Worm (Caenorhabditis elegans) whole organism, L4 larva: Measurements from ENCODE around the gene gegf-1.

Source experiments
- D1046.2 ChIP-seq: fragments of 200-800 bp; sonication (Bioruptor generic); IDR thresholded peaks from 2 replicates; pipeline ENCODE4 v1.3.6; 2022; ENCODE audit warnings: missing genetic modification characterization, missing compliant biosample characterization
- F49E8.2 ChIP-seq: sonication (generic microtip); optimal IDR thresholded peaks from 2 replicates; lab custom pipeline; 2016; ENCODE audit warnings: missing compliant biosample characterization, mild to moderate bottlenecking, missing genetic modification characterization, borderline replicate concordance
- T26A8.4 ChIP-seq: fragments of 200-800 bp; sonication (Bioruptor generic); IDR thresholded peaks from 2 replicates; pipeline ENCODE4 v1.3.6; 2022; ENCODE audit warnings: missing genetic modification characterization, missing compliant biosample characterization
- Y105C5A.15 ChIP-seq: fragments of 200-800 bp; sonication (Bioruptor generic); IDR thresholded peaks from 2 replicates; pipeline ENCODE4 v1.3.6; 2022; ENCODE audit warnings: missing genetic modification characterization, missing compliant biosample characterization
- ZK546.5 ChIP-seq, 2 experiments: sonication (generic microtip); optimal IDR thresholded peaks; 2 replicates each; lab custom pipeline; 2017; ENCODE audit warnings: missing biosample characterization in 2 of 2, missing genetic modification characterization in 2 of 2
- aha-1 ChIP-seq: fragments of 150-350 bp; peaks from one replicate; lab custom pipeline; 2014; ENCODE audit warnings: missing biosample characterization, missing genetic modification characterization
- aly-2 ChIP-seq: sonication (generic microtip); optimal IDR thresholded peaks from 2 replicates; lab custom pipeline; 2018; ENCODE audit warnings: missing biosample characterization, missing genetic modification characterization
- ama-1 ChIP-seq: fragments of 150-350 bp; optimal IDR thresholded peaks from 2 replicates; lab custom pipeline; 2014; ENCODE audit warnings: inconsistent platforms, mixed read lengths
- attf-4 ChIP-seq: sonication (generic microtip); optimal IDR thresholded peaks from 3 replicates; lab custom pipeline; 2017; ENCODE audit warnings: missing biosample characterization, missing genetic modification characterization
- ceh-28 ChIP-seq: fragments of 150-350 bp; optimal IDR thresholded peaks from 2 replicates; lab custom pipeline; 2014; ENCODE audit warnings: missing biosample characterization, missing genetic modification reagents, missing genetic modification characterization
- ces-1 ChIP-seq: fragments of 150-350 bp; sonication (generic microtip); optimal IDR thresholded peaks from 4 replicates; lab custom pipeline; 2014; ENCODE audit warnings: missing biosample characterization, missing genetic modification reagents, missing genetic modification characterization
- dmd-6 ChIP-seq: fragments of 200-800 bp; sonication (Bioruptor generic); IDR thresholded peaks from 2 replicates; pipeline ENCODE4 v1.3.6; 2022; ENCODE audit warnings: missing genetic modification reagents, missing genetic modification characterization, missing compliant biosample characterization
- dpl-1 ChIP-seq: fragments of 150-350 bp; optimal IDR thresholded peaks from 2 replicates; lab custom pipeline; 2014; ENCODE audit warnings: missing biosample characterization, missing genetic modification reagents, missing genetic modification characterization
- duxl-1 ChIP-seq: sonication (generic microtip); optimal IDR thresholded peaks from 2 replicates; lab custom pipeline; 2016; ENCODE audit warnings: mild to moderate bottlenecking, missing genetic modification characterization, moderate library complexity, missing compliant biosample characterization; ENCODE audit not compliant: poor library complexity
- fkh-10 ChIP-seq: fragments of 150-350 bp; optimal IDR thresholded peaks from 2 replicates; lab custom pipeline; 2014; ENCODE audit warnings: missing biosample characterization, missing genetic modification reagents, missing genetic modification characterization
- fos-1 ChIP-seq: fragments of 150-350 bp; optimal IDR thresholded peaks from 2 replicates; lab custom pipeline; 2014; ENCODE audit warnings: missing biosample characterization, missing genetic modification characterization
- lim-7 ChIP-seq: fragments of 200-800 bp; sonication (Bioruptor generic); IDR thresholded peaks from 2 replicates; pipeline ENCODE4 v1.3.6; 2022; ENCODE audit warnings: missing genetic modification characterization, missing compliant biosample characterization
- lin-1 ChIP-seq: fragments of 200-800 bp; sonication (Bioruptor generic); IDR thresholded peaks from 2 replicates; pipeline ENCODE4 v1.3.6; 2022; ENCODE audit warnings: missing genetic modification reagents, missing genetic modification characterization, missing compliant biosample characterization
- madf-9 ChIP-seq: fragments of 200-800 bp; sonication (Bioruptor generic); conservative IDR thresholded peaks from 2 replicates; pipeline ENCODE4 v1.3.6; 2022; ENCODE audit warnings: missing genetic modification reagents, missing genetic modification characterization, missing compliant biosample characterization
- mdl-1 ChIP-seq, 2 experiments: fragments of 150-350 bp in 1 of 2; sonication (generic microtip) in 1 of 2; optimal IDR thresholded peaks; 2 replicates each; lab custom pipeline; 2014 to 2017; ENCODE audit warnings: missing biosample characterization in 2 of 2, missing genetic modification characterization in 2 of 2
- mxl-2 ChIP-seq: fragments of 200-800 bp; sonication (Bioruptor generic); conservative IDR thresholded peaks from 2 replicates; pipeline ENCODE4 v1.3.6; 2022; ENCODE audit warnings: missing genetic modification reagents, missing genetic modification characterization, missing compliant biosample characterization
- mxl-3 ChIP-seq: fragments of 200-800 bp; sonication (Bioruptor generic); optimal IDR thresholded peaks from 2 replicates; lab custom pipeline; 2018; ENCODE audit warnings: mild to moderate bottlenecking, missing genetic modification characterization, missing compliant biosample characterization
- nhr-102 ChIP-seq: sonication (generic microtip); optimal IDR thresholded peaks from 2 replicates; lab custom pipeline; 2016; ENCODE audit warnings: mild to moderate bottlenecking, missing genetic modification characterization, moderate library complexity, missing compliant biosample characterization
- nhr-237 ChIP-seq: sonication (generic microtip); optimal IDR thresholded peaks from 2 replicates; lab custom pipeline; 2017; ENCODE audit warnings: missing biosample characterization, missing genetic modification characterization
- nhr-25 ChIP-seq: sonication (generic microtip); optimal IDR thresholded peaks from 2 replicates; lab custom pipeline; 2017; ENCODE audit warnings: missing genetic modification characterization, mild to moderate bottlenecking, missing compliant biosample characterization, antibody characterized with exemption, moderate library complexity, borderline replicate concordance; ENCODE audit not compliant: insufficient read depth
- nhr-42 ChIP-seq: fragments of 200-800 bp; sonication (Bioruptor generic); IDR thresholded peaks from 2 replicates; pipeline ENCODE4 v1.3.6; 2022; ENCODE audit warnings: missing genetic modification characterization, missing compliant biosample characterization
- nhr-77 ChIP-seq: fragments of 150-350 bp; optimal IDR thresholded peaks from 2 replicates; lab custom pipeline; 2014; ENCODE audit warnings: missing biosample characterization, missing genetic modification characterization
- pqm-1 ChIP-seq: sonication (generic microtip); optimal IDR thresholded peaks from 2 replicates; lab custom pipeline; 2017; ENCODE audit warnings: missing biosample characterization, missing genetic modification characterization
- rbr-2 ChIP-seq: sonication (generic microtip); optimal IDR thresholded peaks from 2 replicates; lab custom pipeline; 2016; ENCODE audit warnings: missing genotype, missing genetic modification characterization, missing compliant biosample characterization
- sdz-12 ChIP-seq: fragments of 200-800 bp; sonication (Bioruptor generic); optimal IDR thresholded peaks from 2 replicates; lab custom pipeline; 2018; ENCODE audit warnings: mild to moderate bottlenecking, missing genetic modification characterization, missing compliant biosample characterization
- set-16 ChIP-seq: fragments of 200-800 bp; sonication (Bioruptor generic); IDR thresholded peaks from 2 replicates; pipeline ENCODE4 v1.3.6; 2022; ENCODE audit warnings: missing genetic modification reagents, missing genetic modification characterization, missing compliant biosample characterization
- unc-130 ChIP-seq: sonication (generic microtip); optimal IDR thresholded peaks from 2 replicates; lab custom pipeline; 2016; ENCODE audit warnings: missing genetic modification reagents, missing genetic modification characterization, missing compliant biosample characterization
- zfp-2 ChIP-seq: sonication (generic microtip); optimal IDR thresholded peaks from 2 replicates; lab custom pipeline; 2016; ENCODE audit warnings: mild to moderate bottlenecking, missing genetic modification characterization, missing compliant biosample characterization
- ztf-11 ChIP-seq: fragments of 150-350 bp; optimal IDR thresholded peaks from 2 replicates; lab custom pipeline; 2014; ENCODE audit warnings: missing biosample characterization, missing genetic modification characterization
- ztf-7 ChIP-seq: fragments of 150-350 bp; optimal IDR thresholded peaks from 2 replicates; lab custom pipeline; 2014; ENCODE audit warnings: missing biosample characterization, missing genetic modification characterization

The gegf-1 gene

ce11 chrIV:157809-158208, at the start of gene gegf-1:
Gene gegf-1, minus strand, starts transcription at chrIV:157909.
- TF ChIP-seq Y105C5A.15 (GFP tag; lab: Robert Waterston, UW), result no peak
- no peak for TF ChIP-seq ama-1 (lab: Kevin White, UChicago)
- TF ChIP-seq set-16 (GFP tag; lab: Robert Waterston, UW), result no peak
- TF ChIP-seq dmd-6 (GFP tag; lab: Robert Waterston, UW), result no peak
- TF ChIP-seq nhr-42, result no peak
- no peak for TF ChIP-seq ceh-28 (tag; lab: Kevin White, UChicago)
- no peak for TF ChIP-seq lim-7 (GFP tag; lab: Robert Waterston, UW)
- TF ChIP-seq nhr-102 (tag; lab: Kevin White, UChicago), result no peak
- no peak for TF ChIP-seq nhr-237
- TF ChIP-seq zfp-2 (tag; lab: Kevin White, UChicago), result no peak

- no peak for TF ChIP-seq ztf-7 (tag; lab: Kevin White, UChicago)
- TF ChIP-seq ZK546.5 (tag; optimal IDR thresholded peaks at IDR 0.05; lab: Kevin White, UChicago), result no peak
- TF ChIP-seq nhr-25 (tag; lab: Kevin White, UChicago), result no peak
- no peak for TF ChIP-seq nhr-237
- no peak for TF ChIP-seq fos-1
- TF ChIP-seq rbr-2 (tag; lab: Kevin White, UChicago), result no peak
- TF ChIP-seq madf-9 (GFP tag; lab: Robert Waterston, UW), result no peak
- TF ChIP-seq T26A8.4, result no peak
- TF ChIP-seq mxl-3 (GFP tag; lab: Kevin White, UChicago), result no peak
- no peak for TF ChIP-seq sdz-12 (GFP tag; lab: Kevin White, UChicago)
- TF ChIP-seq set-16 (GFP tag; lab: Robert Waterston, UW), result no peak
- no peak for TF ChIP-seq attf-4 (tag; lab: Kevin White, UChicago)
- TF ChIP-seq, all 104 proteins: peak for 0
These were observed 47.3 kb upstream of the gegf-1 start, which contains the start of gene coa-1 for ce11 chrIV:204998-205397. Gene coa-1, plus strand, starts transcription at chrIV:205298.

ce11 chrIV:202921-203652, 45.4 kb upstream of the gegf-1 start, which contains the start of gene gfrp-1:
Gene gfrp-1, plus strand, starts transcription at chrIV:203602.
- TF ChIP-seq nhr-77 (tag; lab: Kevin White, UChicago) (no peak), aha-1 (tag; lab: Kevin White, UChicago) (peak; percentile 52)

ce11 chrIV:194442-194841, 36.7 kb upstream of the gegf-1 start, which contains the start of gene csn-3:
Gene csn-3, plus strand, starts transcription at chrIV:194742.
- TF ChIP-seq T26A8.4, result no peak
- TF ChIP-seq nhr-237, result no peak
- TF ChIP-seq mxl-2, result no peak
- TF ChIP-seq aly-2 (tag; lab: Kevin White, UChicago), result no peak
- TF ChIP-seq nhr-77 (tag; lab: Kevin White, UChicago), result no peak
- TF ChIP-seq unc-130 (GFP tag; lab: Kevin White, UChicago), result no peak
- no peak for TF ChIP-seq duxl-1 (tag; lab: Kevin White, UChicago)
- no peak for TF ChIP-seq lin-1
- TF ChIP-seq fkh-10 (GFP tag; lab: Kevin White, UChicago), result no peak
- no peak for TF ChIP-seq ces-1 (GFP tag; lab: Kevin White, UChicago)
- TF ChIP-seq ztf-11, result no peak
- TF ChIP-seq D1046.2 (GFP tag; lab: Robert Waterston, UW), result no peak
- no peak for TF ChIP-seq mdl-1 (tag; optimal IDR thresholded peaks at IDR 0.05; lab: Kevin White, UChicago)
- no peak for TF ChIP-seq pqm-1 (tag; lab: Kevin White, UChicago)
- TF ChIP-seq F49E8.2 (tag; lab: Kevin White, UChicago), result no peak
- TF ChIP-seq dpl-1 (GFP tag; lab: Kevin White, UChicago), result no peak
